Worm (Caenorhabditis elegans): ENCODE results near the gene C10C6.3.

C10C6.3 gene

DNA sequence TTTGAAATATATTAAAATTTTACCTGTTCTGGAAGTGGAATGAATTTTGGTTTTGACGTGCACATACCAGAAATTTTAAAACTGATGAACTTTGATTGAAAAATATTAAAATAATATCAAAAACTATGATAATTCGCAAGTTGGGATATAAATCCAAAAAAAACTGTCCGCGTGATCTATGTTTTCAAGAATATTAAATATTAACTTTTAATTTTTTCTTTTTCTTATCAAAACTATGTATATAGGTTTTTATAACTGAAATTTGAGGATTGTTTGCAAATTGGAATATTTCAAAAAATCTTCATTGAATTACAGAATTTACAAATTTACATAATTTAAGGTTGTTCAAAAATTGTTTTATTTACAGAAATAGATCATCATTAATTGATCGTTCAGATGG lies at the start of gene C10C6.3:
Gene C10C6.3, minus strand, starts transcription at position 101 of the 400 bp plus-strand sequence.
- TF ChIP-seq lim-7 (GFP tag; IDR thresholded peaks at IDR 0.05) (no peak), dmd-6 (GFP tag; IDR thresholded peaks at IDR 0.05) (no peak)

ce11 chrIV:11510664-11511063 lies 45.6 kb upstream of the C10C6.3 start, which contains the start of gene M04B2.6:
Gene M04B2.6 (minus strand): TSS chrIV:11510764.
- TF ChIP-seq nhr-111 (GFP tag; optimal IDR thresholded peaks at IDR 0.05): no peak
- TF ChIP-seq ceh-20 (GFP tag; IDR thresholded peaks at IDR 0.05): no peak
- TF ChIP-seq mxl-3 (GFP tag; optimal IDR thresholded peaks at IDR 0.05): no peak

ce11 chrIV:11504416-11504815 lies 39.4 kb upstream of the C10C6.3 start, which contains the start of gene twk-25:
Gene twk-25 (plus strand): TSS chrIV:11504716.
- TF ChIP-seq gei-8 (GFP tag; optimal IDR thresholded peaks at IDR 0.05): no peak
- no peak for TF ChIP-seq dve-1 (tag; optimal IDR thresholded peaks at IDR 0.05; ENCODE audit: insufficient read depth)
- TF ChIP-seq F44E2.7 (GFP tag; IDR thresholded peaks at IDR 0.05): no peak
- no peak for TF ChIP-seq egl-27 (tag; optimal IDR thresholded peaks at IDR 0.05)
- no peak for TF ChIP-seq daf-8 (GFP tag; IDR thresholded peaks at IDR 0.05)
- TF ChIP-seq snpc-4 (tag; optimal IDR thresholded peaks at IDR 0.05): no peak
- no peak for TF ChIP-seq tag-97 (GFP tag; IDR thresholded peaks at IDR 0.05)
- no peak for TF ChIP-seq lsy-2 (tag; optimal IDR thresholded peaks at IDR 0.05)
- TF ChIP-seq lin-15B (tag; optimal IDR thresholded peaks at IDR 0.05): no peak
- no peak for TF ChIP-seq lin-38 (GFP tag; IDR thresholded peaks at IDR 0.05)
- no peak for TF ChIP-seq spr-3 (GFP tag; optimal IDR thresholded peaks at IDR 0.05)
- no peak for TF ChIP-seq nhr-25 (tag; optimal IDR thresholded peaks at IDR 0.05; ENCODE audit: borderline replicate concordance, insufficient read depth)
- no peak for TF ChIP-seq php-3 (GFP tag; IDR thresholded peaks at IDR 0.05)
- TF ChIP-seq madf-5 (GFP tag; IDR thresholded peaks at IDR 0.05): no peak

ce11 chrIV:11503654-11504053 lies 38.6 kb upstream of the C10C6.3 start:
- TF ChIP-seq mxl-2 (GFP tag; conservative IDR thresholded peaks at IDR 0.05): no peak
- no peak for TF ChIP-seq unc-62 (GFP tag; optimal IDR thresholded peaks at IDR 0.05 in 1 of 2)
- TF ChIP-seq unc-62 (tag; optimal IDR thresholded peaks at IDR 0.05): no peak
- peak; percentile 29 for TF ChIP-seq mxl-3 (GFP tag; optimal IDR thresholded peaks at IDR 0.05)
- TF ChIP-seq lir-3 (tag; optimal IDR thresholded peaks at IDR 0.05): no peak
- TF ChIP-seq daf-16 (GFP tag; optimal IDR thresholded peaks at IDR 0.05): no peak
- no peak for TF ChIP-seq daf-16 (tag; optimal IDR thresholded peaks at IDR 0.05)
- peak; percentile 52 for TF ChIP-seq nhr-48 (tag; optimal IDR thresholded peaks at IDR 0.05)
- no peak for TF ChIP-seq madf-5 (GFP tag; IDR thresholded peaks at IDR 0.05)
- no peak for TF ChIP-seq lsy-2 (tag; optimal IDR thresholded peaks at IDR 0.05)
- TF ChIP-seq mdl-1 (tag; optimal IDR thresholded peaks at IDR 0.05): peak in 1 of 2 experiments; percentile 20
- TF ChIP-seq tag-97 (GFP tag; IDR thresholded peaks at IDR 0.05): no peak
- no peak for TF ChIP-seq set-16 (GFP tag; IDR thresholded peaks at IDR 0.05)
- peak; percentile 38; the same call in 1 of the 2 replicates for TF ChIP-seq dmd-6 (GFP tag; IDR thresholded peaks at IDR 0.05)
- TF ChIP-seq ZK546.5 (tag; optimal IDR thresholded peaks at IDR 0.05): no peak
- TF ChIP-seq nhr-42 (GFP tag; IDR thresholded peaks at IDR 0.05): no peak
- peak; percentile 38 for TF ChIP-seq hlh-11 (tag; optimal IDR thresholded peaks at IDR 0.05)
- no peak for TF ChIP-seq jun-1 (tag; optimal IDR thresholded peaks at IDR 0.05)
- no peak for TF ChIP-seq aly-2 (tag; optimal IDR thresholded peaks at IDR 0.05)
- TF ChIP-seq attf-4 (tag; optimal IDR thresholded peaks at IDR 0.05): no peak
- TF ChIP-seq egl-43 (GFP tag; IDR thresholded peaks at IDR 0.05): no peak
- no peak for TF ChIP-seq nhr-6 (tag; optimal IDR thresholded peaks at IDR 0.05)
- peak; percentile 1 for TF ChIP-seq hlh-30 (tag; optimal IDR thresholded peaks at IDR 0.05; ENCODE audit: insufficient read depth)
- no peak for TF ChIP-seq T20F7.1 (GFP tag; optimal IDR thresholded peaks at IDR 0.05)
- TF ChIP-seq php-3 (GFP tag; IDR thresholded peaks at IDR 0.05): no peak
- TF ChIP-seq lin-39 (tag; optimal IDR thresholded peaks at IDR 0.05): no peak
- no peak for TF ChIP-seq lin-29 (GFP tag; IDR thresholded peaks at IDR 0.05)
- peak; percentile 61 for TF ChIP-seq nhr-28 (tag; optimal IDR thresholded peaks at IDR 0.05)
- TF ChIP-seq hmg-1.1 (GFP tag; IDR thresholded peaks at IDR 0.05): no peak
- TF ChIP-seq ceh-82 (tag; optimal IDR thresholded peaks at IDR 0.05): no peak
- peak; percentile 16 for TF ChIP-seq gei-8 (GFP tag; optimal IDR thresholded peaks at IDR 0.05)
- TF ChIP-seq fkh-10 (GFP tag; optimal IDR thresholded peaks at IDR 0.05): no peak
- TF ChIP-seq nhr-11 (tag; optimal IDR thresholded peaks at IDR 0.05): no peak
- TF ChIP-seq F26F4.8 (GFP tag; conservative IDR thresholded peaks at IDR 0.05): no peak

All from whole organism, L4 larva.